Fruit fly (Drosophila melanogaster): ENCODE data around the gene Cyp6a16.

Gene Cyp6a16

dm6 chr2L:5610108-5610507 lies 13.5 kb downstream of the Cyp6a16 start:
- no peak for TF ChIP-seq Hr78 (GFP tag; optimal IDR thresholded peaks at IDR 0.05)
- no peak for TF ChIP-seq woc (GFP tag; optimal IDR thresholded peaks at IDR 0.05)
- TF ChIP-seq OdsH (GFP tag; optimal IDR thresholded peaks at IDR 0.05): no peak
- no peak for TF ChIP-seq sv (GFP tag; optimal IDR thresholded peaks at IDR 0.05)
- TF ChIP-seq ey (GFP tag; optimal IDR thresholded peaks at IDR 0.05): no peak
- no peak for TF ChIP-seq Myc (optimal IDR thresholded peaks at IDR 0.05)
- no peak for TF ChIP-seq dl (GFP tag; optimal IDR thresholded peaks at IDR 0.05; ENCODE audit: insufficient read depth in 1 of 2, partially characterized antibody in 2 of 2)
- TF ChIP-seq h (GFP tag; optimal IDR thresholded peaks at IDR 0.05): no peak
- no peak for TF ChIP-seq rgr (GFP tag; optimal IDR thresholded peaks at IDR 0.05)
- no peak for TF ChIP-seq Rel (GFP tag; optimal IDR thresholded peaks at IDR 0.05)
- TF ChIP-seq Rel (tag; optimal IDR thresholded peaks at IDR 0.05): no peak
- TF ChIP-seq Dfd (GFP tag; optimal IDR thresholded peaks at IDR 0.05): no peak
- no peak for TF ChIP-seq N (GFP tag; optimal IDR thresholded peaks at IDR 0.05)
- no peak for TF ChIP-seq Dif (GFP tag; optimal IDR thresholded peaks at IDR 0.05; ENCODE audit: partially characterized antibody)
- no peak for TF ChIP-seq Hr83 (GFP tag; optimal IDR thresholded peaks at IDR 0.05; ENCODE audit: poor library complexity, severe bottlenecking)

dm6 chr2L:5596533-5596932 lies 27.0 kb downstream of the Cyp6a16 start, which contains the start of gene CG18266:
TSS of gene CG18266 (plus strand) at chr2L:5596833.
- TF ChIP-seq GATAd (GFP tag; optimal IDR thresholded peaks at IDR 0.05) (no peak), sage (GFP tag; optimal IDR thresholded peaks at IDR 0.05) (no peak), Hr83 (GFP tag; optimal IDR thresholded peaks at IDR 0.05; ENCODE audit: poor library complexity, severe bottlenecking) (no peak), jim (GFP tag; optimal IDR thresholded peaks at IDR 0.05) (no peak), dmrt93B (GFP tag; optimal IDR thresholded peaks at IDR 0.05) (no peak), Hr78 (GFP tag; optimal IDR thresholded peaks at IDR 0.05) (no peak), fru (GFP tag; optimal IDR thresholded peaks at IDR 0.05) (no peak), CrebA (GFP tag; optimal IDR thresholded peaks at IDR 0.05; ENCODE audit: borderline replicate concordance) (no peak), dl (GFP tag; optimal IDR thresholded peaks at IDR 0.05; ENCODE audit: insufficient read depth in 1 of 2, partially characterized antibody in 2 of 2) (no peak), sv (GFP tag; optimal IDR thresholded peaks at IDR 0.05) (no peak), Jra (GFP tag; optimal IDR thresholded peaks at IDR 0.05) (no peak), Abd-B (GFP tag; optimal IDR thresholded peaks at IDR 0.05) (no peak), HLH106 (tag; optimal IDR thresholded peaks at IDR 0.05) (no peak), Hnf4 (GFP tag; optimal IDR thresholded peaks at IDR 0.05) (no peak), Mio (GFP tag; optimal IDR thresholded peaks at IDR 0.05) (no peak)

- TF ChIP-seq CG32264 (GFP tag; optimal IDR thresholded peaks at IDR 0.05) (no peak), Dfd (GFP tag; optimal IDR thresholded peaks at IDR 0.05) (peak; percentile 85), psq (GFP tag; optimal IDR thresholded peaks at IDR 0.05) (no peak), Mio (GFP tag; optimal IDR thresholded peaks at IDR 0.05) (no peak)
Measured at dm6 chr2L:5593839-5594238, 29.7 kb downstream of the Cyp6a16 start.

dm6 chr2L:5588314-5588713 lies 35.2 kb downstream of the Cyp6a16 start, which contains the start of gene CG7251:
TSS of gene CG7251 (minus strand) at chr2L:5588414.
- TF ChIP-seq tai (GFP tag; optimal IDR thresholded peaks at IDR 0.05): no peak
- TF ChIP-seq Vsx2 (GFP tag; optimal IDR thresholded peaks at IDR 0.05; ENCODE audit: partially characterized antibody): no peak
- TF ChIP-seq sage (GFP tag; optimal IDR thresholded peaks at IDR 0.05): no peak
- TF ChIP-seq psq (GFP tag; optimal IDR thresholded peaks at IDR 0.05): no peak
- no peak for TF ChIP-seq pan (optimal IDR thresholded peaks at IDR 0.05)
- no peak for TF ChIP-seq ey (GFP tag; optimal IDR thresholded peaks at IDR 0.05)
- TF ChIP-seq Dfd (GFP tag; optimal IDR thresholded peaks at IDR 0.05): no peak
- no peak for TF ChIP-seq jim (GFP tag; optimal IDR thresholded peaks at IDR 0.05)
- no peak for TF ChIP-seq dl (GFP tag; optimal IDR thresholded peaks at IDR 0.05; ENCODE audit: insufficient read depth in 1 of 2, partially characterized antibody in 2 of 2)

dm6 chr2L:5581016-5581415 lies 42.5 kb downstream of the Cyp6a16 start, which contains the start of gene CG14011:
TSS of gene CG14011 (minus strand) at chr2L:5581116.
- TF ChIP-seq foxo (GFP tag; optimal IDR thresholded peaks at IDR 0.05): no peak
- TF ChIP-seq dl (GFP tag; optimal IDR thresholded peaks at IDR 0.05; ENCODE audit: insufficient read depth in 1 of 2, partially characterized antibody in 2 of 2): no peak
- no peak for TF ChIP-seq Vsx2 (GFP tag; optimal IDR thresholded peaks at IDR 0.05; ENCODE audit: partially characterized antibody)
- TF ChIP-seq lola (GFP tag; optimal IDR thresholded peaks at IDR 0.05): no peak
- TF ChIP-seq Myc (optimal IDR thresholded peaks at IDR 0.05): no peak
- TF ChIP-seq dmrt93B (GFP tag; optimal IDR thresholded peaks at IDR 0.05): no peak
- TF ChIP-seq br (GFP tag; optimal IDR thresholded peaks at IDR 0.05): no peak
- TF ChIP-seq Hr78 (GFP tag; optimal IDR thresholded peaks at IDR 0.05): no peak
- TF ChIP-seq Dfd (GFP tag; optimal IDR thresholded peaks at IDR 0.05): no peak
- no peak for TF ChIP-seq Hnf4 (GFP tag; optimal IDR thresholded peaks at IDR 0.05)

All from whole organism, wandering third instar larva.